Worm (Caenorhabditis elegans): Measurements from ENCODE around the gene srh-41.
"Not testable (repeated sequence)": the region's sequence is repeated elsewhere in the genome, so short reads cannot be mapped to it uniquely, and the experiment has no call there.

Gene srh-41

ce11 chrII:14310729-14311388 is 23.7 kb upstream of the srh-41 start, which contains the start of gene ctl-3:
Gene ctl-3 (minus strand): TSS chrII:14310779.
- TF ChIP-seq nhr-77 (tag; optimal IDR thresholded peaks at IDR 0.05) (no peak), nhr-21 (tag; optimal IDR thresholded peaks at IDR 0.05) (no peak), ztf-4 (tag; optimal IDR thresholded peaks at IDR 0.05) (no peak), mab-5 (tag; optimal IDR thresholded peaks at IDR 0.05) (no peak), egl-27 (tag; optimal IDR thresholded peaks at IDR 0.05) (no peak), nhr-12 (tag; optimal IDR thresholded peaks at IDR 0.05) (no peak), ZK546.5 (tag; optimal IDR thresholded peaks at IDR 0.05) (no peak), ama-1 (optimal IDR thresholded peaks at IDR 0.05) (no peak), sem-4 (tag; optimal IDR thresholded peaks at IDR 0.05) (no peak)

- TF ChIP-seq egl-27, skn-1, elt-1 (tag; optimal IDR thresholded peaks at IDR 0.05): not testable (repeated sequence)
These were observed 19.0 kb upstream of the srh-41 start, which contains the start of gene ctl-1 for ce11 chrII:14306160-14306559. Gene ctl-1 (minus strand): TSS chrII:14306260.

- TF ChIP-seq unc-55 (GFP tag; optimal IDR thresholded peaks at IDR 0.05); crh-2 (tag; optimal IDR thresholded peaks at IDR 0.05); mdl-1 (tag; optimal IDR thresholded peaks at IDR 0.05): not testable (repeated sequence)
These were observed 14.8 kb upstream of the srh-41 start, which contains the start of gene ctl-2 for ce11 chrII:14301927-14302326. Gene ctl-2 (minus strand): TSS chrII:14302027.

- TF ChIP-seq zag-1 (tag; optimal IDR thresholded peaks at IDR 0.05) (no peak), gmeb-1 (tag; optimal IDR thresholded peaks at IDR 0.05) (peak; percentile 3), lin-13 (GFP tag; optimal IDR thresholded peaks at IDR 0.05) (peak; percentile 24), ztf-4 (tag; optimal IDR thresholded peaks at IDR 0.05) (no peak)
These were observed 12.1 kb upstream of the srh-41 start for ce11 chrII:14299254-14299759.

ce11 chrII:14297050-14297449 is 9.9 kb upstream of the srh-41 start, which contains the start of gene Y54G11A.7:
Gene Y54G11A.7 (plus strand): TSS chrII:14297305.
- peak; percentile 23 for TF ChIP-seq sma-9 (GFP tag; optimal IDR thresholded peaks at IDR 0.05)
- not testable (repeated sequence) for TF ChIP-seq sma-9 (tag; optimal IDR thresholded peaks at IDR 0.05)
- peak; percentile 91 for TF ChIP-seq nhr-129 (tag; optimal IDR thresholded peaks at IDR 0.05)

ce11 chrII:14296320-14296719 is 9.1 kb upstream of the srh-41 start:
- TF ChIP-seq ceh-16 (tag; optimal IDR thresholded peaks at IDR 0.05) (no peak), nhr-23 (tag; optimal IDR thresholded peaks at IDR 0.05) (no peak), aly-2 (tag; optimal IDR thresholded peaks at IDR 0.05) (no peak), unc-55 (GFP tag; optimal IDR thresholded peaks at IDR 0.05) (peak; percentile 26), alr-1 (tag; optimal IDR thresholded peaks at IDR 0.05) (no peak), ZK546.5 (tag; optimal IDR thresholded peaks at IDR 0.05) (no peak), elt-3 (tag; optimal IDR thresholded peaks at IDR 0.05) (no peak), crh-2 (tag; optimal IDR thresholded peaks at IDR 0.05) (peak; percentile 84), peb-1 (tag; optimal IDR thresholded peaks at IDR 0.05) (no peak), egl-27 (tag; optimal IDR thresholded peaks at IDR 0.05) (no peak), lin-39 (tag; optimal IDR thresholded peaks at IDR 0.05) (no peak), dmd-4 (tag; optimal IDR thresholded peaks at IDR 0.05) (no peak), gmeb-1 (tag; optimal IDR thresholded peaks at IDR 0.05) (peak; percentile 74), ztf-1 (GFP tag; conservative IDR thresholded peaks at IDR 0.05) (no peak), snpc-4 (tag; optimal IDR thresholded peaks at IDR 0.05) (no peak), nhr-6 (tag; optimal IDR thresholded peaks at IDR 0.05) (no peak), ztf-4 (tag; optimal IDR thresholded peaks at IDR 0.05) (no peak), elt-1 (tag; optimal IDR thresholded peaks at IDR 0.05) (no peak), nhr-77 (tag; optimal IDR thresholded peaks at IDR 0.05) (no peak), lin-11 (tag; optimal IDR thresholded peaks at IDR 0.05) (no peak), Y55F3AM.14 (GFP tag; optimal IDR thresholded peaks at IDR 0.05) (no peak), mab-5 (tag; optimal IDR thresholded peaks at IDR 0.05) (no peak), skn-1 (tag; optimal IDR thresholded peaks at IDR 0.05) (no peak), mbf-1 (tag; optimal IDR thresholded peaks at IDR 0.05) (no peak), lsy-2 (tag; optimal IDR thresholded peaks at IDR 0.05) (peak in 1 of 2 experiments; percentile 71), nhr-21 (tag; optimal IDR thresholded peaks at IDR 0.05) (peak; percentile 53), sma-3 (GFP tag; optimal IDR thresholded peaks at IDR 0.05) (peak; percentile 66), sma-9 (GFP tag; optimal IDR thresholded peaks at IDR 0.05) (peak; percentile 83), sma-9 (tag; optimal IDR thresholded peaks at IDR 0.05) (no peak), ama-1 (optimal IDR thresholded peaks at IDR 0.05) (no peak), F13H6.1 (tag; optimal IDR thresholded peaks at IDR 0.05) (peak; percentile 66), nhr-11 (tag; optimal IDR thresholded peaks at IDR 0.05) (no peak), unc-62 (GFP tag; optimal IDR thresholded peaks at IDR 0.05) (no peak), C34F6.9 (tag; optimal IDR thresholded peaks at IDR 0.05) (peak; percentile 67), lin-13 (GFP tag; optimal IDR thresholded peaks at IDR 0.05) (peak; percentile 15), ceh-82 (tag; optimal IDR thresholded peaks at IDR 0.05) (no peak)
